Worm (Caenorhabditis elegans) whole organism, L4/young adult: ENCODE results near the gene lec-1.

Source experiments
- W03F9.2 ChIP-seq: fragments of 150-350 bp; optimal IDR thresholded peaks from 2 replicates; lab custom pipeline; 2014; ENCODE audit warnings: missing biosample characterization, missing genetic modification characterization
- dao-5 ChIP-seq: sonication (generic microtip); optimal IDR thresholded peaks from 2 replicates; lab custom pipeline; 2016; ENCODE audit warnings: missing genotype, missing genetic modification characterization, moderate library complexity, missing compliant biosample characterization
- him-1 ChIP-seq: sonication (generic microtip); optimal IDR thresholded peaks from 2 replicates; lab custom pipeline; 2016; ENCODE audit warnings: missing genotype, missing genetic modification reagents, missing genetic modification characterization, missing compliant biosample characterization

lec-1 gene

ce11 chrII:13195163-13195562 lies at the start of gene lec-1:
TSS of gene lec-1 (plus strand) at chrII:13195549.
- no peak for TF ChIP-seq dao-5 (tag; lab: Kevin White, UChicago)
- no peak for TF ChIP-seq him-1 (tag; lab: Kevin White, UChicago)
- no peak for TF ChIP-seq W03F9.2

DNA sequence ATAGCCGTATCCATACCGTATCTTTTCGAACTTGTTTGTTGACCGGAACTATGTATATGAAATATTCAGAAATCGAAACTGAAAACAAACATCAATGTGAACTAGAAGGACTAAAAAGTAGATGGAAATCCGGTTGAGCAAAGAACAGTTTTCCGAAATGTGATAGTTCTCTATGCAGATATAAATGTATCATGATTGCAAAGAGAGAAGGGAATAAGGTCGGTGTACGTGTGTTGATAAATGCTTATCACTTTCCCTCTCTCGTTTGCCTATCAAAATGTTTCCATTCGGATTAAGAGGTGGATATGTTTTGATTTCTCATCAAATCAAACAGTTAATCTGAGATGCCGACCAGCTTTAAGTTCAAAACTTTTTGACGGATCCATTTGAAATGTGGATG lies 47.1 kb upstream of the lec-1 start:
- TF ChIP-seq dao-5 (tag; lab: Kevin White, UChicago) (no peak), him-1 (tag; lab: Kevin White, UChicago) (no peak), W03F9.2 (no peak)

ce11 chrII:13149965-13150364 lies 45.4 kb upstream of the lec-1 start:
- TF ChIP-seq W03F9.2 (no peak), him-1 (tag; lab: Kevin White, UChicago) (no peak), dao-5 (tag; lab: Kevin White, UChicago) (no peak)

- TF ChIP-seq W03F9.2 (no peak), dao-5 (tag; lab: Kevin White, UChicago) (no peak), him-1 (tag; lab: Kevin White, UChicago) (no peak)
Measured at ce11 chrII:13152409-13152808, 42.9 kb upstream of the lec-1 start.

ce11 chrII:13153299-13153698 lies 42.0 kb upstream of the lec-1 start, which contains the start of gene spe-18:
TSS of gene spe-18 (minus strand) at chrII:13153399.
- TF ChIP-seq W03F9.2 (no peak), dao-5 (tag; lab: Kevin White, UChicago) (no peak), him-1 (tag; lab: Kevin White, UChicago) (no peak)

ce11 chrII:13156071-13156470 lies 39.3 kb upstream of the lec-1 start:
- TF ChIP-seq W03F9.2 (no peak), him-1 (tag; lab: Kevin White, UChicago) (no peak), dao-5 (tag; lab: Kevin White, UChicago) (no peak)

ce11 chrII:13156971-13157370 lies 38.4 kb upstream of the lec-1 start, which contains the start of the genes hpr-17 and F32A11.1:
TSS of gene hpr-17 (minus strand) at chrII:13157047.
TSS of gene F32A11.1 (plus strand) at chrII:13157329.
- TF ChIP-seq dao-5 (tag; lab: Kevin White, UChicago) (no peak), W03F9.2 (peak; percentile 79), him-1 (tag; lab: Kevin White, UChicago) (peak; percentile 26)

DNA sequence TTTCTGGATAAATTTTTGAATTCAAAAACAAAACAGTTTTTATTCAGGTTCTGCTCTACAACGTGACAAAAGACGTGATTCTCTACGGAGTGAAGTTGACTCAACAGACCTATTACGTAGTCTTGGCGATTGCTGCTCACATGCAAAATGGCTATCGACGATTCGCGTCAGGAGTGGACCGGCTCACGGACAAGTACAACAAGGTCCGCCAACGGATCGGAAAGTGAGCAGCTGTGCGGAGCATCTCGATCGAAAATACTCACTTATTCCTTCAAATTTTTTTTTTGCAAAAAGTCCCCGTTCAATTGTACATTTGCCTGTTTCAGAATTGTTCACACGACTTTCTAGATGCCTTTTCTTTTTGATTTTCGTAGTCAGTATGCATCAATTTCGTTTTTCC lies 35.5 kb upstream of the lec-1 start:
- TF ChIP-seq him-1 (tag; lab: Kevin White, UChicago), result no peak
- no peak for TF ChIP-seq dao-5 (tag; lab: Kevin White, UChicago)
- no peak for TF ChIP-seq W03F9.2

ce11 chrII:13163009-13163408 lies 32.3 kb upstream of the lec-1 start:
- TF ChIP-seq W03F9.2 (no peak), him-1 (tag; lab: Kevin White, UChicago) (no peak)

DNA sequence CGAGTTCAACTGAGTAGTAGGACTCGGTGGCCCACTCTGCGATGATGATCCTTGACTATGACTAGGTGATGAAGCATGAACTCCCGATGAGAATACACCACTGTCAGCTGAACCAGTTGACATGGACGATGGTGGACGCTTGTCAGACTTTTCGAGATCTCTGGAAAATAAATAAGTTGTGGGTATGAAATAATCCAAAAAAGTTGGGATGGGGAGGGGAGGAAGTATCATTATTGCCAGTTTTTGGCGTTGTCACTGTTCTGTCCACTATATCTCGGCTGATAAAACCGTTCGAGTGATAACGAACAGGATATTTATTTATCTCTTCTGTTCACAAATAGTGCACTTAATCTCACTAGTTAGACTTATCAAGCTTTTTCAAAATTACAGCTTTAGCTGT lies 31.3 kb upstream of the lec-1 start:
- TF ChIP-seq dao-5 (tag; lab: Kevin White, UChicago) (no peak), W03F9.2 (no peak), him-1 (tag; lab: Kevin White, UChicago) (no peak)

DNA sequence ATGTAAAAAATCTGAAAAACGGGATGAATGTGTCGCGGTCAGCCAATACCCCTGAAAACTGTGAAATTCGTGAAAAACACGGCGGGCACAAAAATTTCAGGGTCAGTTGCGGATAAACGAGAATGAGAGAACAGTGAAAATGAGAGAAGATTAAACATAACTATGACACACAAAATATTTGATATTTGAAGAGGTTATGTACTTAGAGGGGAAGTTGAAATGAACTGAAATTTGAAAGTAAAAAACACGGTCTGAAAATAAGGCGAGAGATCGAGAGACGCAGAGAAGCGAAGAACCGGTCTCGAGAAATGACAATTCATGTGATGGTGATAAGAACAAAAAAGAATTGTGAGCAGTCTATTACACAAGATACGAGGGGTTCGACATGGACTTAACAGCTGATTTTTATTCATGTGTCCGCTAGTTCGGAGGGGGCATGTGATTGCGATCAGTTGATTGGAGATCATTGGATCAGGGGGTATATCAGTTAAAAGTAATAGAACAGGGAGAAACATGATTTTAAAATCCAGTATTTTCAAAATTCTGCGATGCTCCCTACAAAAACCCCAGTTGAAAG lies 29.6 kb upstream of the lec-1 start, which contains the start of gene moe-3:
moe-3 (minus strand) TSS at position 51 of the 577 bp plus-strand sequence.
- no peak for TF ChIP-seq W03F9.2
- TF ChIP-seq dao-5 (tag; lab: Kevin White, UChicago), result no peak

ce11 chrII:13167493-13167892 lies 27.9 kb upstream of the lec-1 start:
- TF ChIP-seq W03F9.2 (no peak), dao-5 (tag; lab: Kevin White, UChicago) (no peak), him-1 (tag; lab: Kevin White, UChicago) (no peak)

- TF ChIP-seq him-1 (tag; lab: Kevin White, UChicago) (no peak), dao-5 (tag; lab: Kevin White, UChicago) (no peak), W03F9.2 (no peak)
Measured at ce11 chrII:13170696-13171095, 24.7 kb upstream of the lec-1 start.

DNA sequence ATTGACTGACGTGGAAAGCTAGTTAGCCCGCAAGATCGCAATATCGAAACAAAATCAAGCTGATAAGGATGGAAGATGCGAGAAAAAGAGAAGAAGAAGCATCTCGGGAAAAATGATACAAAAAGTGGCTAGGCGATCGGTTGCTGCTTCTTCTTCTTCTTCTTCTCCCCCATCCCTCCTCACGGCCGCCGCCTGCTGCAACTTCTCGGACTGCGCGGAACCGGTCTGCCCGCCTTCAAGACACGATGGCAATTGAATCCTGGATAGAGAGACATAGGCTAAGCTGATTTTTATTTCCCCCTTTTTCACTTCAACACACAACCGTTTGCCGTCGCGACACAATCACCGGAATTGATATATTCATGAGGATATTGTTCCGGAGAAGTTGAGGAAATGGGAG lies 20.9 kb upstream of the lec-1 start:
- no peak for TF ChIP-seq W03F9.2
- no peak for TF ChIP-seq him-1 (tag; lab: Kevin White, UChicago)
- no peak for TF ChIP-seq dao-5 (tag; lab: Kevin White, UChicago)

- no peak for TF ChIP-seq dao-5 (tag; lab: Kevin White, UChicago)
- no peak for TF ChIP-seq him-1 (tag; lab: Kevin White, UChicago)
- no peak for TF ChIP-seq W03F9.2
Measured at ce11 chrII:13181465-13181864, 13.9 kb upstream of the lec-1 start, which contains the start of gene W09H1.1. TSS of gene W09H1.1 (minus strand) at chrII:13181565.
